Worm (Caenorhabditis elegans): Measurements from ENCODE around the gene sra-38.

- TF ChIP-seq ama-1 (optimal IDR thresholded peaks at IDR 0.05) (no peak), unc-3 (GFP tag; conservative IDR thresholded peaks at IDR 0.05) (no peak), unc-3 (tag; optimal IDR thresholded peaks at IDR 0.05) (no peak), C08G9.2 (tag; optimal IDR thresholded peaks at IDR 0.05) (no peak), pax-1 (tag; optimal IDR thresholded peaks at IDR 0.05) (no peak), dmd-4 (tag; optimal IDR thresholded peaks at IDR 0.05; ENCODE audit: borderline replicate concordance) (no peak), fkh-10 (GFP tag; optimal IDR thresholded peaks at IDR 0.05) (no peak), hlh-30 (tag; optimal IDR thresholded peaks at IDR 0.05; ENCODE audit: insufficient read depth) (no peak), nhr-11 (tag; optimal IDR thresholded peaks at IDR 0.05) (no peak), Y22D7AL.16 (tag; optimal IDR thresholded peaks at IDR 0.05) (no peak), fax-1 (tag; optimal IDR thresholded peaks at IDR 0.05) (no peak), sox-4 (tag; optimal IDR thresholded peaks at IDR 0.05) (no peak), lim-6 (tag; optimal IDR thresholded peaks at IDR 0.05) (no peak), zip-5 (tag; optimal IDR thresholded peaks at IDR 0.05) (no peak), syd-9 (tag; optimal IDR thresholded peaks at IDR 0.05) (no peak)
Observed at ce11 chrX:13893256-13893655, 6.7 kb downstream of the sra-38 start, which contains the start of gene sra-37.

Measured in whole organism, late embryonic.